Worm (Caenorhabditis elegans) whole organism, L4 larva: ENCODE results near the gene Y50E8A.11.

Experiments
- F10B5.3 ChIP-seq: sonication (generic microtip); optimal IDR thresholded peaks from 2 replicates; lab custom pipeline; 2016; ENCODE audit warnings: mild to moderate bottlenecking, missing genetic modification characterization, missing compliant biosample characterization
- ZK546.5 ChIP-seq, 2 experiments: sonication (generic microtip); optimal IDR thresholded peaks; 2 replicates each; lab custom pipeline; 2017; ENCODE audit warnings: missing biosample characterization in 2 of 2, missing genetic modification characterization in 2 of 2
- ceh-82 ChIP-seq: sonication (generic microtip); optimal IDR thresholded peaks from 2 replicates; lab custom pipeline; 2017; ENCODE audit warnings: missing biosample characterization, missing genetic modification characterization
- dve-1 ChIP-seq: sonication (generic microtip); optimal IDR thresholded peaks from 2 replicates; lab custom pipeline; 2017; ENCODE audit warnings: antibody characterized with exemption, mild to moderate bottlenecking, missing genetic modification characterization, missing compliant biosample characterization; ENCODE audit not compliant: insufficient read depth
- fkh-10 ChIP-seq: fragments of 150-350 bp; optimal IDR thresholded peaks from 2 replicates; lab custom pipeline; 2014; ENCODE audit warnings: missing biosample characterization, missing genetic modification reagents, missing genetic modification characterization
- hlh-30 ChIP-seq: sonication (generic microtip); optimal IDR thresholded peaks from 2 replicates; lab custom pipeline; 2017; ENCODE audit warnings: antibody characterized with exemption, mild to moderate bottlenecking, missing genetic modification characterization, missing compliant biosample characterization; ENCODE audit not compliant: insufficient read depth
- mxl-2 ChIP-seq: fragments of 200-800 bp; sonication (Bioruptor generic); conservative IDR thresholded peaks from 2 replicates; pipeline ENCODE4 v1.3.6; 2022; ENCODE audit warnings: missing genetic modification reagents, missing genetic modification characterization, missing compliant biosample characterization
- nhr-10 ChIP-seq: fragments of 150-350 bp; optimal IDR thresholded peaks from 2 replicates; lab custom pipeline; 2014; ENCODE audit warnings: missing biosample characterization, missing genetic modification characterization
- snpc-4 ChIP-seq: fragments of 150-350 bp; optimal IDR thresholded peaks from 2 replicates; lab custom pipeline; 2014; ENCODE audit warnings: missing biosample characterization, missing genetic modification characterization
- tra-1 ChIP-seq: fragments of 200-800 bp; sonication (Bioruptor generic); IDR thresholded peaks from 2 replicates; pipeline ENCODE4 v1.3.6; 2022; ENCODE audit warnings: missing genetic modification reagents, missing genetic modification characterization, missing compliant biosample characterization

DNA sequence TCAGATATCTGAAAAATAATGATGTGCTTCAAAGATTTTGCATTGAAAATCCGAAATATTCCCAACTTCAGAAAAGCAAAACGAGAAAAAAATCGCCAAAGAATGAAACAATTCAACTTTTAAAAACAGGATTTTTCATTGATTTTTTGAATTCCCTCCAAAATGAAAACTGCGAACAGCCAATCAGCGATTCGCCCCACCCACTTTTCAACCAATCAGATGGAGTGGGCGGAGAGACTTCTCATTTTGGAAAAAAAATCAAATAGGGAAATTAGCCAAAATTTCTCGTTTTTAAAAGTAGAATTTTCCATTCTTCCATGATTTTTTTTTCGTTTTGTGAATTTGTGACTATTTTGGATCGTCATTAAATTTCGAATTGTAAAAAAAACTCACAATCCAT is 3.6 kb downstream of the Y50E8A.11 start:
- no peak for TF ChIP-seq nhr-10
- no peak for TF ChIP-seq hlh-30 (tag; lab: Kevin White, UChicago)
- no peak for TF ChIP-seq tra-1 (GFP tag; lab: Robert Waterston, UW)
- no peak for TF ChIP-seq F10B5.3 (tag; lab: Kevin White, UChicago)
- TF ChIP-seq ZK546.5 (tag; optimal IDR thresholded peaks at IDR 0.05; lab: Kevin White, UChicago): no peak
- TF ChIP-seq snpc-4: no peak
- no peak for TF ChIP-seq ceh-82 (tag; lab: Kevin White, UChicago)
- no peak for TF ChIP-seq dve-1
- no peak for TF ChIP-seq mxl-2 (GFP tag; lab: Robert Waterston, UW)
- TF ChIP-seq fkh-10 (GFP tag; lab: Kevin White, UChicago): no peak
